Worm (Caenorhabditis elegans) whole organism, L3 larva: ENCODE data around the gene set-17.

Source experiments
- R02D3.7 ChIP-seq: fragments of 150-350 bp; optimal IDR thresholded peaks from 2 replicates; lab custom pipeline; 2014; ENCODE audit warnings: missing biosample characterization, missing genetic modification characterization
- ZK546.5 ChIP-seq: sonication (generic microtip); optimal IDR thresholded peaks from 2 replicates; lab custom pipeline; 2017; ENCODE audit warnings: missing biosample characterization, missing genetic modification characterization
- aly-2 ChIP-seq: fragments of 150-350 bp; optimal IDR thresholded peaks from 2 replicates; lab custom pipeline; 2014; ENCODE audit warnings: missing biosample characterization, missing genetic modification characterization
- ama-1 ChIP-seq: fragments of 150-350 bp; optimal IDR thresholded peaks from 2 replicates; lab custom pipeline; 2018
- ceh-82 ChIP-seq: fragments of 150-350 bp; optimal IDR thresholded peaks from 2 replicates; lab custom pipeline; 2014; ENCODE audit warnings: missing biosample characterization, missing genetic modification characterization
- daf-12 ChIP-seq: fragments of 150-350 bp; optimal IDR thresholded peaks from 2 replicates; lab custom pipeline; 2014; ENCODE audit warnings: missing biosample characterization, missing genetic modification reagents, missing genetic modification characterization
- egl-5 ChIP-seq: fragments of 150-350 bp; optimal IDR thresholded peaks from 2 replicates; lab custom pipeline; 2017; ENCODE audit warnings: missing biosample characterization, missing genetic modification reagents, missing genetic modification characterization, inconsistent platforms
- elt-1 ChIP-seq: fragments of 150-350 bp; optimal IDR thresholded peaks from 2 replicates; lab custom pipeline; 2014; ENCODE audit warnings: missing biosample characterization, missing genetic modification characterization
- elt-2 ChIP-seq: sonication (generic microtip); optimal IDR thresholded peaks from 2 replicates; lab custom pipeline; 2016; ENCODE audit warnings: missing genetic modification reagents, mild to moderate bottlenecking, missing genetic modification characterization, missing compliant biosample characterization
- elt-3 ChIP-seq, 3 experiments: fragments of 150-350 bp in 1 of 3; sonication (generic microtip) in 2 of 3; optimal IDR thresholded peaks; 2 replicates in 2 of 3; 4 replicates in 1 of 3; lab custom pipeline; 2014 to 2017; ENCODE audit warnings: missing biosample characterization in 3 of 3, missing genetic modification characterization in 3 of 3
- fkh-2 ChIP-seq: fragments of 150-350 bp; optimal IDR thresholded peaks from 2 replicates; lab custom pipeline; 2014; ENCODE audit warnings: missing biosample characterization, missing genetic modification reagents, missing genetic modification characterization
- fos-1 ChIP-seq: fragments of 150-350 bp; optimal IDR thresholded peaks from 2 replicates; lab custom pipeline; 2014; ENCODE audit warnings: missing biosample characterization, missing genetic modification characterization
- jun-1 ChIP-seq: fragments of 150-350 bp; optimal IDR thresholded peaks from 2 replicates; lab custom pipeline; 2014; ENCODE audit warnings: missing biosample characterization, missing genetic modification reagents, missing genetic modification characterization
- lin-39 ChIP-seq: fragments of 150-350 bp; optimal IDR thresholded peaks from 2 replicates; lab custom pipeline; 2018; ENCODE audit warnings: missing biosample characterization, missing genetic modification reagents, missing genetic modification characterization
- mdl-1 ChIP-seq: fragments of 150-350 bp; optimal IDR thresholded peaks from 2 replicates; lab custom pipeline; 2014; ENCODE audit warnings: missing biosample characterization, missing genetic modification characterization
- nfya-1 ChIP-seq: sonication (generic microtip); optimal IDR thresholded peaks from 2 replicates; lab custom pipeline; 2017; ENCODE audit warnings: missing genetic modification characterization, mild to moderate bottlenecking, missing compliant biosample characterization, antibody characterized with exemption, moderate library complexity; ENCODE audit not compliant: insufficient read depth
- nhr-12 ChIP-seq: fragments of 150-350 bp; optimal IDR thresholded peaks from 2 replicates; lab custom pipeline; 2014; ENCODE audit warnings: missing biosample characterization, missing genetic modification characterization
- nhr-237 ChIP-seq: fragments of 150-350 bp; optimal IDR thresholded peaks from 2 replicates; lab custom pipeline; 2014; ENCODE audit warnings: missing biosample characterization, missing genetic modification characterization
- nhr-25 ChIP-seq: sonication (generic microtip); optimal IDR thresholded peaks from 2 replicates; lab custom pipeline; 2017; ENCODE audit warnings: missing biosample characterization, missing genetic modification characterization
- nhr-28 ChIP-seq: fragments of 150-350 bp; optimal IDR thresholded peaks from 2 replicates; lab custom pipeline; 2014; ENCODE audit warnings: missing biosample characterization, missing genetic modification characterization
- nhr-67 ChIP-seq: fragments of 150-350 bp; optimal IDR thresholded peaks from 2 replicates; lab custom pipeline; 2014; ENCODE audit warnings: missing biosample characterization, missing genetic modification characterization
- nhr-76 ChIP-seq: fragments of 150-350 bp; sonication (generic microtip); optimal IDR thresholded peaks from 5 replicates; lab custom pipeline; 2014; ENCODE audit warnings: missing biosample characterization, missing genetic modification characterization
- pha-4 ChIP-seq: fragments of 150-350 bp; optimal IDR thresholded peaks from 2 replicates; lab custom pipeline; 2014; ENCODE audit warnings: missing biosample characterization, missing genetic modification reagents, missing genetic modification characterization
- pqm-1 ChIP-seq: fragments of 150-350 bp; optimal IDR thresholded peaks from 2 replicates; lab custom pipeline; 2017; ENCODE audit warnings: missing biosample characterization, missing genetic modification characterization, inconsistent platforms
- sea-2 ChIP-seq: fragments of 150-350 bp; sonication (generic microtip); optimal IDR thresholded peaks from 4 replicates; lab custom pipeline; 2014; ENCODE audit warnings: missing biosample characterization, missing genetic modification reagents, missing genetic modification characterization
- skn-1 ChIP-seq: fragments of 150-350 bp; optimal IDR thresholded peaks from 2 replicates; lab custom pipeline; 2014; ENCODE audit warnings: missing biosample characterization, missing genetic modification characterization
- tbx-2 ChIP-seq: sonication (generic microtip); optimal IDR thresholded peaks from 2 replicates; lab custom pipeline; 2016; ENCODE audit warnings: mild to moderate bottlenecking, missing genetic modification characterization, missing compliant biosample characterization
- unc-39 ChIP-seq: sonication (generic microtip); optimal IDR thresholded peaks from 4 replicates; lab custom pipeline; 2017; ENCODE audit warnings: missing biosample characterization, missing genetic modification characterization
- unc-62 ChIP-seq: fragments of 150-350 bp; sonication (generic microtip); optimal IDR thresholded peaks from 4 replicates; lab custom pipeline; 2014; ENCODE audit warnings: missing biosample characterization, missing genetic modification reagents, missing genetic modification characterization
- ztf-11 ChIP-seq: fragments of 150-350 bp; optimal IDR thresholded peaks from 2 replicates; lab custom pipeline; 2014; ENCODE audit warnings: missing biosample characterization, missing genetic modification characterization

Gene set-17

DNA sequence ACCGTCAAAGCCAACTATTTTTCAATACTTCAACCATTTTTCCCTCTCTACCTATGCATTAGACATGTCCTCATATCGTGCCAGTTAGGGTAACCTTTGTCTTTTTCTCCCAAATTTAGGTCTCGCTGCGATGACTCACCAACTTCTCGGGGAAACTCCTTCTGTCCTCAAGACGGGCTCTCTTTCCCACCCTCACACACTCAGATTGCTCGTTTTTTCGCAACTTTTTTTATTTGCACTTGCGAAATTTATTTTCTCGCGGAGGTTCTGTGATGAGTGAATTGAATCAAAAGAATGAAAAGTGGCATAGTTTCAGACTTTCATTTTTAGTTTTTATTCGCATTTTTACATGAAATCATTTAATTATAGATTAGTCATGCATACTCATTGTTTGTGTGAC, 20.0 kb downstream of the set-17 start:
- TF ChIP-seq fos-1 (tag; lab: Kevin White, UChicago) (no peak), pha-4 (peak; percentile 27)

DNA sequence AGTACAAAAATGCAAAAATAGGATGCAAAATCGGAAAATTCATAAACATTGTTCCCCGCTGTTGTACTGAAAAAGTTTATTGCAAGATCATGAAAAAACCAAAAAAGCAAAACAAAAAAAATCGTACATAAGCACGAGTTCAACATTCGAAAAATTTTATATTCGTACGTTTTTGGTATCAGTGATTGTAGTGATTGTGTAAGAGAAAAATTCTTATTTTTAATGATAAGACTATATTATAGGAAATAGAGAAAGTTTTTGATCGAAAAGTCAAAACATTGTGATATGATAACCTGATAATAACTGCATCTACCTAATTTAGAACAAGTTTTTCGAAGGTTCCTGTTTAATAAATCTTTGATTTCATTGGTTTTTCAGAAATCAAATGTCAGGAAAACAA, 22.9 kb downstream of the set-17 start:
- peak; percentile 1 for TF ChIP-seq pqm-1
- TF ChIP-seq unc-39 (tag; lab: Kevin White, UChicago), result no peak
- TF ChIP-seq R02D3.7 (tag; lab: Kevin White, UChicago), result no peak
- TF ChIP-seq egl-5 (tag; lab: Kevin White, UChicago), result no peak
- TF ChIP-seq fos-1 (tag; lab: Kevin White, UChicago), result no peak
- TF ChIP-seq pha-4, result peak; percentile 27
- no peak for TF ChIP-seq elt-3 (tag; optimal IDR thresholded peaks at IDR 0.05; lab: Kevin White, UChicago)
- TF ChIP-seq elt-2 (tag; lab: Kevin White, UChicago), result peak; percentile 54

- TF ChIP-seq nhr-25 (no peak), ZK546.5 (tag; lab: Kevin White, UChicago) (no peak), fkh-2 (tag; lab: Kevin White, UChicago) (no peak), nhr-237 (tag; lab: Kevin White, UChicago) (no peak), jun-1 (tag; lab: Kevin White, UChicago) (no peak), ama-1 (lab: Kevin White, UChicago) (no peak), sea-2 (GFP tag; lab: Kevin White, UChicago) (no peak), R02D3.7 (tag; lab: Kevin White, UChicago) (no peak), aly-2 (tag; lab: Kevin White, UChicago) (no peak), lin-39 (no peak), ceh-82 (tag; lab: Kevin White, UChicago) (no peak), mdl-1 (tag; lab: Kevin White, UChicago) (no peak), unc-39 (tag; lab: Kevin White, UChicago) (no peak), nfya-1 (tag; lab: Kevin White, UChicago) (no peak), pha-4 (no peak), skn-1 (no peak), fos-1 (tag; lab: Kevin White, UChicago) (no peak)
These were observed 23.6 kb downstream of the set-17 start for ce11 chrII:8916656-8917055.

- no peak for TF ChIP-seq elt-3 (tag; optimal IDR thresholded peaks at IDR 0.05; lab: Kevin White, UChicago)
- no peak for TF ChIP-seq egl-5 (tag; lab: Kevin White, UChicago)
- TF ChIP-seq nhr-67 (tag; lab: Kevin White, UChicago), result no peak
- no peak for TF ChIP-seq pha-4
- TF ChIP-seq nhr-28 (tag; lab: Kevin White, UChicago), result no peak
- TF ChIP-seq elt-2 (tag; lab: Kevin White, UChicago), result peak; percentile 8
These were observed 25.6 kb downstream of the set-17 start for ce11 chrII:8914654-8915053.

DNA sequence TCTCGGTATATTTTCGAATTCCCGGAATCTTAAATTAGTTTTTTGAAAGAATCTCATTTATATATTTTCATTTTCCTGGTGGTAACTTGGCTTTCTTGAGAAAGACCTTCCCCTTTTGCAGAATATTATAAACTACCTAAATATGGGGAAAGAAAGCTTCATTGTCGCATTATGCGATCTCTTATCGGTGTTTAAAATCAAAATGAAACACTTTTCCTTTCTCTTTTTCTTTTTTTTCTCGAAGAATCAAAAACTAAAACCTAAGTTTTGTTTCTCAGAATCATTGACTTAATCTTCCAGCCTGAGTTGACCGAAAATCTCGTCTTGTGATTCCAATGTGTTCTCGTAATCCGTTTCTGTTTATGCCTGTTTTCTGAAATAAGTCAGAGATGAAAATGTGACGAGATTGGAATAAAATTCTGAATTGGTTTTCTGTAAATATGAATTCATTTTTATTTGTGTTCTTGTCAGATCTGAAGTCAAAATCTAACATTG, 27.7 kb downstream of the set-17 start:
- TF ChIP-seq ZK546.5 (tag; lab: Kevin White, UChicago) (no peak), daf-12 (tag; lab: Kevin White, UChicago) (no peak), elt-1 (tag; lab: Kevin White, UChicago) (peak; percentile 95), unc-62 (GFP tag; lab: Kevin White, UChicago) (no peak), tbx-2 (tag; lab: Kevin White, UChicago) (no peak)
- TF ChIP-seq, all 47 proteins: peak for 1

ce11 chrII:8911929-8912328, 28.4 kb downstream of the set-17 start, which contains the start of gene B0457.4:
Gene B0457.4, minus strand, starts transcription at chrII:8912029.
- TF ChIP-seq elt-2 (tag; lab: Kevin White, UChicago) (no peak), pqm-1 (no peak)
- TF ChIP-seq, all 47 proteins: peak for 0

ce11 chrII:8903871-8904270, 36.4 kb downstream of the set-17 start:
- no peak for TF ChIP-seq ztf-11 (tag; lab: Kevin White, UChicago)
- TF ChIP-seq elt-2 (tag; lab: Kevin White, UChicago), result no peak
- TF ChIP-seq nhr-12, result no peak
- no peak for TF ChIP-seq nhr-76 (tag; lab: Kevin White, UChicago)
